Worm (Caenorhabditis elegans) whole organism, young adult: ENCODE data around the gene slcf-1.

Experiments used
- B0336.3 ChIP-seq: fragments of 200-800 bp; sonication (Bioruptor generic); IDR thresholded peaks from 2 replicates; pipeline ENCODE4 v1.3.6; 2022; ENCODE audit warnings: missing genetic modification characterization, missing compliant biosample characterization
- F55B11.4 ChIP-seq: sonication (generic microtip); optimal IDR thresholded peaks from 2 replicates; lab custom pipeline; 2016; ENCODE audit warnings: missing compliant biosample characterization, missing genetic modification characterization, borderline replicate concordance; ENCODE audit not compliant: insufficient read depth
- K12H6.12 ChIP-seq: fragments of 200-800 bp; sonication (Bioruptor generic); optimal IDR thresholded peaks from 2 replicates; lab custom pipeline; 2018; ENCODE audit warnings: mild to moderate bottlenecking, missing genetic modification characterization, missing compliant biosample characterization
- Y67H2A.10 ChIP-seq: fragments of 200-800 bp; sonication (Bioruptor generic); conservative IDR thresholded peaks from 2 replicates; pipeline ENCODE4 v1.3.6; 2022; ENCODE audit warnings: missing genetic modification reagents, missing genetic modification characterization, missing compliant biosample characterization
- Y95B8A.8 ChIP-seq: fragments of 200-800 bp; sonication (Bioruptor generic); IDR thresholded peaks from 2 replicates; pipeline ENCODE4 v1.3.6; 2022; ENCODE audit warnings: missing genetic modification reagents, missing genetic modification characterization, missing compliant biosample characterization
- ZK185.1 ChIP-seq: sonication (generic microtip); optimal IDR thresholded peaks from 2 replicates; lab custom pipeline; 2016; ENCODE audit warnings: mild to moderate bottlenecking, missing genetic modification characterization, missing compliant biosample characterization; ENCODE audit not compliant: poor library complexity, severe bottlenecking
- akir-1 ChIP-seq: fragments of 200-800 bp; sonication (Bioruptor generic); optimal IDR thresholded peaks from 2 replicates; lab custom pipeline; 2018; ENCODE audit warnings: mild to moderate bottlenecking, missing genetic modification characterization, moderate library complexity, missing compliant biosample characterization
- ama-1 ChIP-seq, 3 experiments: fragments of 150-350 bp in 1 of 3; sonication (generic microtip) in 2 of 3; optimal IDR thresholded peaks; 2 replicates each; lab custom pipeline; 2014 to 2018; ENCODE audit warnings: missing biosample characterization in 2 of 3, missing genetic modification characterization in 2 of 3, missing genetic modification reagents in 2 of 3
- aptf-3 ChIP-seq: fragments of 200-800 bp; sonication (Bioruptor generic); IDR thresholded peaks from 2 replicates; pipeline ENCODE4 v1.3.6; 2022; ENCODE audit warnings: missing genetic modification characterization, missing compliant biosample characterization
- attf-5 ChIP-seq: fragments of 200-800 bp; sonication (Bioruptor generic); optimal IDR thresholded peaks from 2 replicates; lab custom pipeline; 2018; ENCODE audit warnings: mild to moderate bottlenecking, missing genetic modification characterization, missing compliant biosample characterization
- cebp-1 ChIP-seq, 2 experiments: fragments of 200-800 bp in 1 of 2; sonication (Bioruptor generic) in 1 of 2; sonication (generic microtip) in 1 of 2; IDR thresholded peaks in 1 of 2; optimal IDR thresholded peaks in 1 of 2; 2 replicates each; pipeline versions ENCODE4 v1.3.6 to Lab custom; 2017 to 2022; ENCODE audit warnings: missing compliant biosample characterization in 2 of 2, missing genetic modification characterization in 2 of 2, mild to moderate bottlenecking in 1 of 2, missing genetic modification reagents in 1 of 2, moderate library complexity in 1 of 2
- ceh-27 ChIP-seq: fragments of 200-800 bp; sonication (Bioruptor generic); optimal IDR thresholded peaks from 2 replicates; lab custom pipeline; 2018; ENCODE audit warnings: mild to moderate bottlenecking, missing genetic modification characterization, moderate library complexity, missing compliant biosample characterization
- chd-7 ChIP-seq: sonication (generic microtip); optimal IDR thresholded peaks from 2 replicates; lab custom pipeline; 2016; ENCODE audit warnings: mild to moderate bottlenecking, missing genetic modification characterization, moderate library complexity, missing compliant biosample characterization
- egl-44 ChIP-seq: fragments of 200-800 bp; sonication (Bioruptor generic); IDR thresholded peaks from 2 replicates; pipeline ENCODE4 v1.3.6; 2022; ENCODE audit warnings: missing genetic modification reagents, missing genetic modification characterization, missing compliant biosample characterization
- ekl-4 ChIP-seq: fragments of 200-800 bp; sonication (Bioruptor generic); IDR thresholded peaks from 2 replicates; pipeline ENCODE4 v1.3.6; 2022; ENCODE audit warnings: missing genetic modification reagents, missing genetic modification characterization, missing compliant biosample characterization
- hlh-26 ChIP-seq: fragments of 200-800 bp; sonication (Bioruptor generic); conservative IDR thresholded peaks from 2 replicates; pipeline ENCODE4 v1.3.6; 2022; ENCODE audit warnings: missing genetic modification reagents, missing genetic modification characterization, missing compliant biosample characterization
- hsf-1 ChIP-seq: fragments of 200-800 bp; sonication (Bioruptor generic); IDR thresholded peaks from 2 replicates; pipeline ENCODE4 v1.3.6; 2022; ENCODE audit warnings: missing genetic modification reagents, missing genetic modification characterization, missing compliant biosample characterization
- lin-40 ChIP-seq: sonication (generic microtip); optimal IDR thresholded peaks from 2 replicates; lab custom pipeline; 2016; ENCODE audit warnings: missing genetic modification characterization, mild to moderate bottlenecking, missing compliant biosample characterization, missing genotype, missing genetic modification reagents
- madf-10 ChIP-seq: sonication (generic microtip); optimal IDR thresholded peaks from 2 replicates; lab custom pipeline; 2016; ENCODE audit warnings: mild to moderate bottlenecking, missing genetic modification characterization, missing compliant biosample characterization
- mcd-1 ChIP-seq: fragments of 200-800 bp; sonication (Bioruptor generic); IDR thresholded peaks from 2 replicates; pipeline ENCODE4 v1.3.6; 2022; ENCODE audit warnings: missing genetic modification reagents, missing genetic modification characterization, missing compliant biosample characterization
- nfyb-1 ChIP-seq: fragments of 200-800 bp; sonication (Bioruptor generic); IDR thresholded peaks from 2 replicates; pipeline ENCODE4 v1.3.6; 2022; ENCODE audit warnings: missing genetic modification reagents, missing genetic modification characterization, missing compliant biosample characterization
- nhr-80 ChIP-seq: sonication (generic microtip); optimal IDR thresholded peaks from 2 replicates; lab custom pipeline; 2016; ENCODE audit warnings: missing genetic modification characterization, missing compliant biosample characterization
- pbrm-1 ChIP-seq: fragments of 200-800 bp; sonication (Bioruptor generic); IDR thresholded peaks from 2 replicates; pipeline ENCODE4 v1.3.6; 2022; ENCODE audit warnings: missing genetic modification reagents, missing genetic modification characterization, missing compliant biosample characterization
- rcor-1 ChIP-seq: fragments of 200-800 bp; sonication (Bioruptor generic); IDR thresholded peaks from 2 replicates; pipeline ENCODE4 v1.3.6; 2022; ENCODE audit warnings: missing genetic modification reagents, missing genetic modification characterization, missing compliant biosample characterization
- rpc-1 ChIP-seq, 2 experiments: fragments of 150-350 bp in 1 of 2; sonication (generic microtip) in 1 of 2; optimal IDR thresholded peaks; 2 replicates each; lab custom pipeline; 2014 to 2018; ENCODE audit warnings: missing biosample characterization in 1 of 2, missing genetic modification characterization in 1 of 2, missing genetic modification reagents in 1 of 2, missing genotype in 1 of 2
- sdz-38 ChIP-seq: sonication (generic microtip); optimal IDR thresholded peaks from 2 replicates; lab custom pipeline; 2016; ENCODE audit warnings: missing genotype, missing genetic modification characterization, missing compliant biosample characterization
- snpc-3.4 ChIP-seq: sonication (generic microtip); optimal IDR thresholded peaks from 2 replicates; lab custom pipeline; 2017; ENCODE audit warnings: missing genetic modification characterization, mild to moderate bottlenecking, missing compliant biosample characterization, antibody characterized with exemption, moderate library complexity, missing genotype, missing genetic modification reagents
- snpc-4 ChIP-seq, 5 experiments: fragments of 150-350 bp in 1 of 5; sonication (generic microtip) in 4 of 5; optimal IDR thresholded peaks; 2 replicates each; lab custom pipeline; 2014 to 2018; ENCODE audit warnings: missing genetic modification characterization in 5 of 5, missing biosample characterization in 3 of 5, antibody characterized with exemption in 2 of 5, mild to moderate bottlenecking in 2 of 5, missing compliant biosample characterization in 2 of 5, missing genotype in 2 of 5, moderate library complexity in 2 of 5, missing genetic modification reagents in 1 of 5
- tbx-9 ChIP-seq: sonication (generic microtip); optimal IDR thresholded peaks from 2 replicates; lab custom pipeline; 2016; ENCODE audit warnings: borderline replicate concordance, missing genetic modification characterization, inconsistent platforms, missing compliant biosample characterization
- unc-62 ChIP-seq: fragments of 150-350 bp; optimal IDR thresholded peaks from 2 replicates; lab custom pipeline; 2014; ENCODE audit warnings: missing biosample characterization, missing genetic modification reagents, missing genetic modification characterization
- ztf-22 ChIP-seq: fragments of 200-800 bp; sonication (Bioruptor generic); optimal IDR thresholded peaks from 2 replicates; lab custom pipeline; 2018; ENCODE audit warnings: mild to moderate bottlenecking, missing genetic modification characterization, moderate library complexity, missing compliant biosample characterization
- ztf-26 ChIP-seq: sonication (generic microtip); optimal IDR thresholded peaks from 2 replicates; lab custom pipeline; 2017; ENCODE audit warnings: missing genetic modification characterization, missing compliant biosample characterization
- ztf-6 ChIP-seq: fragments of 200-800 bp; sonication (Bioruptor generic); IDR thresholded peaks from 2 replicates; pipeline ENCODE4 v1.3.6; 2022; ENCODE audit warnings: missing genetic modification reagents, missing genetic modification characterization, missing compliant biosample characterization

slcf-1 gene

ce11 chrX:10568385-10569149 is 39.5 kb downstream of the slcf-1 start (continued):
- TF ChIP-seq Y95B8A.8 (GFP tag; lab: Robert Waterston, UW) (no peak), aptf-3 (GFP tag; lab: Robert Waterston, UW) (no peak), egl-44 (GFP tag; lab: Robert Waterston, UW) (peak; percentile 63; the same call in 1 of the 2 replicates), F55B11.4 (no peak), madf-10 (peak; percentile 86), ztf-6 (GFP tag; lab: Robert Waterston, UW) (no peak), tbx-9 (tag; lab: Kevin White, UChicago) (no peak), pbrm-1 (GFP tag; lab: Robert Waterston, UW) (peak; percentile 40), ekl-4 (GFP tag; lab: Robert Waterston, UW) (peak; percentile 75; the same call in 1 of the 2 replicates), akir-1 (GFP tag; lab: Kevin White, UChicago) (no peak), ztf-22 (GFP tag; lab: Kevin White, UChicago) (peak; percentile 55)

ce11 chrX:10569185-10569584 is 40.1 kb downstream of the slcf-1 start, which contains the start of gene bet-2:
Gene bet-2, plus strand, starts transcription at chrX:10569273.
- TF ChIP-seq snpc-3.4 (tag; lab: Kevin White, UChicago) (no peak), hlh-26 (GFP tag; lab: Robert Waterston, UW) (no peak), pbrm-1 (GFP tag; lab: Robert Waterston, UW) (no peak), ZK185.1 (tag; lab: Kevin White, UChicago) (no peak), B0336.3 (no peak), unc-62 (GFP tag; lab: Kevin White, UChicago) (no peak), Y67H2A.10 (no peak), sdz-38 (no peak), ztf-26 (tag; lab: Kevin White, UChicago) (no peak)

ce11 chrX:10576410-10576809 is 47.3 kb downstream of the slcf-1 start:
- peak; percentile 67 for TF ChIP-seq mcd-1
- no peak for TF ChIP-seq hsf-1 (GFP tag; lab: Robert Waterston, UW)
- peak; percentile 99 for TF ChIP-seq cebp-1 (GFP tag; IDR thresholded peaks at IDR 0.05; lab: Robert Waterston, UW)
- peak; percentile 100 for TF ChIP-seq cebp-1 (tag; optimal IDR thresholded peaks at IDR 0.05; lab: Kevin White, UChicago)
- TF ChIP-seq attf-5 (GFP tag; lab: Kevin White, UChicago) = peak; percentile 73
- TF ChIP-seq ama-1 (optimal IDR thresholded peaks at IDR 0.05; lab: Kevin White, UChicago) = no peak
- no peak for TF ChIP-seq ama-1 (GFP tag; optimal IDR thresholded peaks at IDR 0.05; lab: Kevin White, UChicago)
- peak; percentile 54 for TF ChIP-seq lin-40 (tag; lab: Kevin White, UChicago)
- TF ChIP-seq rcor-1 (GFP tag; lab: Robert Waterston, UW) = no peak
- TF ChIP-seq chd-7 (tag; lab: Kevin White, UChicago) = no peak
- peak; percentile 8 for TF ChIP-seq ceh-27 (GFP tag; lab: Kevin White, UChicago)
- no peak for TF ChIP-seq ztf-22 (GFP tag; lab: Kevin White, UChicago)
- peak; percentile 42 for TF ChIP-seq K12H6.12
- TF ChIP-seq nhr-80 (tag; lab: Kevin White, UChicago) = peak; percentile 66
- TF ChIP-seq rpc-1 (optimal IDR thresholded peaks at IDR 0.05; lab: Kevin White, UChicago) = no peak
- no peak for TF ChIP-seq rpc-1 (tag; optimal IDR thresholded peaks at IDR 0.05; lab: Kevin White, UChicago)

ce11 chrX:10576872-10577271 is 47.8 kb downstream of the slcf-1 start, which contains the start of gene nhx-5:
Gene nhx-5, plus strand, starts transcription at chrX:10576953.
- TF ChIP-seq nfyb-1 (GFP tag; lab: Robert Waterston, UW) = 0 out of 2 replicates have a peak, but pooled peaks have one; percentile 35
- TF ChIP-seq snpc-4 (GFP tag; optimal IDR thresholded peaks at IDR 0.05; lab: Kevin White, UChicago) = no peak
- no peak for TF ChIP-seq snpc-4 (tag; optimal IDR thresholded peaks at IDR 0.05; lab: Kevin White, UChicago)
- TF ChIP-seq, all 124 proteins: peak for 1
